Fruit fly (Drosophila melanogaster) whole organism, embryonic: ENCODE data around the gene HIPP1.

Experiments
- Awh ChIP-seq: fragments of 200-800 bp; sonication (Bioruptor generic); IDR thresholded peaks from 2 replicates; pipeline ENCODE4, ENCODE4 v1.3.6; 2022; ENCODE audit warnings: missing biosample characterization, missing genetic modification characterization
- CG11560 ChIP-seq: fragments of 200-800 bp; sonication (Bioruptor generic); IDR thresholded peaks from 3 replicates; pipeline ENCODE4 v1.3.6; 2022; ENCODE audit warnings: missing biosample characterization, missing genetic modification characterization
- CG14441 ChIP-seq: fragments of 200-800 bp; sonication (Bioruptor generic); IDR thresholded peaks from 2 replicates; pipeline ENCODE4 v1.3.6; 2022; ENCODE audit warnings: missing biosample characterization, missing genetic modification characterization
- CG14860 ChIP-seq: fragments of 200-800 bp; sonication (Bioruptor generic); IDR thresholded peaks from 3 replicates; pipeline ENCODE4 v1.3.6; 2022; ENCODE audit warnings: missing biosample characterization, missing genetic modification characterization; ENCODE audit not compliant: partially characterized antibody
- CG17385 ChIP-seq: fragments of 200-800 bp; sonication (Bioruptor generic); optimal IDR thresholded peaks from 3 replicates; lab custom pipeline; 2018; ENCODE audit warnings: missing biosample characterization, mild to moderate bottlenecking, missing genetic modification characterization
- CG1792 ChIP-seq: fragments of 200-800 bp; sonication (Bioruptor generic); optimal IDR thresholded peaks from 2 replicates; lab custom pipeline; 2016; ENCODE audit warnings: missing biosample characterization, missing genetic modification characterization
- CG2129 ChIP-seq: fragments of 200-800 bp; sonication (Bioruptor generic); IDR thresholded peaks from 2 replicates; pipeline ENCODE4 v1.3.6; 2022; ENCODE audit warnings: missing biosample characterization, missing genetic modification characterization; ENCODE audit not compliant: partially characterized antibody
- CG2202 ChIP-seq: fragments of 200-800 bp; sonication (Bioruptor generic); optimal IDR thresholded peaks from 2 replicates; lab custom pipeline; 2018; ENCODE audit warnings: missing biosample characterization, mild to moderate bottlenecking, missing genetic modification characterization
- CG32532 ChIP-seq: fragments of 200-800 bp; sonication (Bioruptor generic); IDR thresholded peaks from 2 replicates; pipeline ENCODE4 v1.3.6; 2022; ENCODE audit warnings: missing biosample characterization, missing genetic modification characterization
- CG32772 ChIP-seq: fragments of 200-800 bp; sonication (Bioruptor generic); IDR thresholded peaks from 2 replicates; pipeline ENCODE4 v1.3.6; 2022; ENCODE audit warnings: missing biosample characterization, missing genetic modification characterization
- CG34422 ChIP-seq: fragments of 200-800 bp; sonication (Bioruptor generic); IDR thresholded peaks from 3 replicates; pipeline ENCODE4 v1.3.6; 2022; ENCODE audit warnings: missing biosample characterization, missing genetic modification characterization
- CG6654 ChIP-seq: fragments of 200-800 bp; sonication (Bioruptor generic); optimal IDR thresholded peaks from 2 replicates; lab custom pipeline; 2017; ENCODE audit warnings: missing biosample characterization, mild to moderate bottlenecking, missing genetic modification characterization
- CG8765 ChIP-seq: fragments of 200-800 bp; sonication (Bioruptor generic); IDR thresholded peaks from 2 replicates; pipeline ENCODE4 v1.3.6; 2022; ENCODE audit warnings: missing biosample characterization, missing genetic modification characterization
- CG9437 ChIP-seq: fragments of 200-800 bp; sonication (Bioruptor generic); optimal IDR thresholded peaks from 2 replicates; lab custom pipeline; 2018; ENCODE audit warnings: missing biosample characterization, mild to moderate bottlenecking, missing genetic modification characterization
- CTCF ChIP-seq: fragments of 200-800 bp; sonication (Bioruptor generic); optimal IDR thresholded peaks from 2 replicates; lab custom pipeline; 2017; ENCODE audit warnings: missing biosample characterization, mild to moderate bottlenecking, missing genetic modification characterization, moderate library complexity
- D19B ChIP-seq: fragments of 200-800 bp; sonication (Bioruptor generic); optimal IDR thresholded peaks from 2 replicates; lab custom pipeline; 2017; ENCODE audit warnings: missing biosample characterization, mild to moderate bottlenecking, missing genetic modification characterization
- Dfd ChIP-seq, 2 experiments: fragments of >200 bp; optimal IDR thresholded peaks; 2 replicates each; lab custom pipeline; 2017; ENCODE audit warnings: missing biosample characterization in 2 of 2, missing genetic modification characterization in 2 of 2
- Dip2 ChIP-seq: fragments of 200-800 bp; sonication (Bioruptor generic); IDR thresholded peaks from 2 replicates; pipeline ENCODE4 v1.3.6; 2022; ENCODE audit warnings: missing biosample characterization, missing genetic modification characterization
- Dip3 ChIP-seq: fragments of 200-800 bp; sonication (Bioruptor generic); optimal IDR thresholded peaks from 3 replicates; lab custom pipeline; 2016; ENCODE audit warnings: missing biosample characterization, missing genetic modification characterization
- Elba2 ChIP-seq: fragments of 200-800 bp; sonication (Bioruptor generic); optimal IDR thresholded peaks from 3 replicates; lab custom pipeline; 2016; ENCODE audit warnings: missing biosample characterization, missing genetic modification characterization
- Fer3 ChIP-seq: fragments of 200-800 bp; sonication (Bioruptor generic); optimal IDR thresholded peaks from 2 replicates; lab custom pipeline; 2018; ENCODE audit warnings: missing biosample characterization, mild to moderate bottlenecking, missing genetic modification characterization, moderate library complexity
- H15 ChIP-seq: fragments of 200-800 bp; sonication (Bioruptor generic); IDR thresholded peaks from 3 replicates; pipeline ENCODE4 v1.3.6; 2022; ENCODE audit warnings: missing biosample characterization, missing genetic modification characterization
- HLH4C ChIP-seq: fragments of 200-800 bp; sonication (Bioruptor generic); IDR thresholded peaks from 3 replicates; pipeline ENCODE4 v1.3.6; 2022; ENCODE audit warnings: missing biosample characterization, missing genetic modification characterization; ENCODE audit not compliant: partially characterized antibody
- Hey ChIP-seq: fragments of 200-800 bp; sonication (Bioruptor generic); optimal IDR thresholded peaks from 3 replicates; lab custom pipeline; 2018; ENCODE audit warnings: missing biosample characterization, mild to moderate bottlenecking, missing genetic modification characterization
- MBD-R2 ChIP-seq: fragments of 200-800 bp; sonication (Bioruptor generic); IDR thresholded peaks from 2 replicates; pipeline ENCODE4 v1.3.6; 2022; ENCODE audit warnings: missing biosample characterization, missing genetic modification characterization
- Myb ChIP-seq: fragments of 200-800 bp; sonication (Bioruptor generic); optimal IDR thresholded peaks from 2 replicates; lab custom pipeline; 2016; ENCODE audit warnings: missing biosample characterization, missing genetic modification characterization
- Opbp ChIP-seq: fragments of 200-800 bp; sonication (Bioruptor generic); IDR thresholded peaks from 3 replicates; pipeline ENCODE4 v1.3.6; 2022; ENCODE audit warnings: missing biosample characterization, missing genetic modification characterization; ENCODE audit not compliant: partially characterized antibody
- Ptx1 ChIP-seq: fragments of 200-800 bp; sonication (Bioruptor generic); IDR thresholded peaks from 2 replicates; pipeline ENCODE4 v1.3.6; 2022; ENCODE audit warnings: missing biosample characterization, missing genetic modification characterization
- Rx ChIP-seq: fragments of 200-800 bp; sonication (Bioruptor generic); IDR thresholded peaks from 2 replicates; pipeline ENCODE4 v1.3.6; 2022; ENCODE audit warnings: missing biosample characterization, missing genetic modification characterization
- Side ChIP-seq: fragments of 200-800 bp; sonication (Bioruptor generic); optimal IDR thresholded peaks from 2 replicates; lab custom pipeline; 2016; ENCODE audit warnings: missing biosample characterization, missing genetic modification characterization
- bab2 ChIP-seq: fragments of 200-800 bp; sonication (Bioruptor generic); optimal IDR thresholded peaks from 2 replicates; lab custom pipeline; 2016; ENCODE audit warnings: missing biosample characterization, missing genetic modification characterization
- bigmax ChIP-seq: fragments of 200-800 bp; sonication (Bioruptor generic); optimal IDR thresholded peaks from 2 replicates; lab custom pipeline; 2018; ENCODE audit warnings: missing biosample characterization, mild to moderate bottlenecking, missing genetic modification characterization
- chn ChIP-seq: fragments of 200-800 bp; sonication (Bioruptor generic); optimal IDR thresholded peaks from 2 replicates; lab custom pipeline; 2016; ENCODE audit warnings: missing biosample characterization, missing genetic modification characterization
- dmrt99B ChIP-seq: fragments of 200-800 bp; sonication (Bioruptor generic); optimal IDR thresholded peaks from 2 replicates; lab custom pipeline; 2018; ENCODE audit warnings: missing biosample characterization, mild to moderate bottlenecking, missing genetic modification characterization, moderate library complexity
- fd64A ChIP-seq: fragments of 200-800 bp; sonication (Bioruptor generic); optimal IDR thresholded peaks from 3 replicates; lab custom pipeline; 2018; ENCODE audit warnings: missing biosample characterization, mild to moderate bottlenecking, missing genetic modification characterization
- gcm ChIP-seq: fragments of 200-800 bp; sonication (Bioruptor generic); optimal IDR thresholded peaks from 2 replicates; lab custom pipeline; 2019; ENCODE audit warnings: missing biosample characterization, mild to moderate bottlenecking, missing genetic modification characterization, moderate library complexity
- gcm2 ChIP-seq: fragments of 200-800 bp; sonication (Bioruptor generic); optimal IDR thresholded peaks from 2 replicates; lab custom pipeline; 2016; ENCODE audit warnings: missing biosample characterization, missing genetic modification characterization
- gem ChIP-seq: fragments of 200-800 bp; sonication (Bioruptor generic); optimal IDR thresholded peaks from 2 replicates; lab custom pipeline; 2019; ENCODE audit warnings: missing biosample characterization, mild to moderate bottlenecking, missing genetic modification characterization, moderate library complexity
- gt ChIP-seq: fragments of 200-800 bp; sonication (Bioruptor generic); IDR thresholded peaks from 2 replicates; pipeline ENCODE4 v1.3.6; 2022; ENCODE audit warnings: missing biosample characterization, missing genetic modification characterization
- jing ChIP-seq: fragments of 200-800 bp; sonication (Bioruptor generic); optimal IDR thresholded peaks from 2 replicates; lab custom pipeline; 2018; ENCODE audit warnings: missing biosample characterization, mild to moderate bottlenecking, missing genetic modification characterization
- lola ChIP-seq, 3 experiments: fragments of >200 bp in 2 of 3; fragments of 200-800 bp in 1 of 3; sonication (Bioruptor generic) in 1 of 3; optimal IDR thresholded peaks; 2 replicates each; lab custom pipeline; 2017 to 2019; ENCODE audit warnings: missing biosample characterization in 3 of 3, missing genetic modification characterization in 3 of 3, mild to moderate bottlenecking in 1 of 3, moderate library complexity in 1 of 3
- pan ChIP-seq, 4 experiments: fragments of >200 bp in 3 of 4; fragments of 200-800 bp in 1 of 4; sonication (Bioruptor generic) in 1 of 4; optimal IDR thresholded peaks in 3 of 4; IDR thresholded peaks in 1 of 4; 2 replicates each; pipeline versions ENCODE4 v1.3.6 to Lab custom; 2017 to 2022; ENCODE audit warnings: missing biosample characterization in 2 of 4, missing genetic modification characterization in 2 of 4, mixed read lengths in 1 of 4
- pita ChIP-seq: fragments of 200-800 bp; sonication (Bioruptor generic); optimal IDR thresholded peaks from 2 replicates; lab custom pipeline; 2017; ENCODE audit warnings: missing biosample characterization, mild to moderate bottlenecking, missing genetic modification characterization
- sisA ChIP-seq: fragments of 200-800 bp; sonication (Bioruptor generic); IDR thresholded peaks from 2 replicates; pipeline ENCODE4 v1.3.6; 2022; ENCODE audit warnings: missing biosample characterization, missing genetic modification characterization
- slbo ChIP-seq: fragments of 200-800 bp; sonication (Bioruptor generic); IDR thresholded peaks from 2 replicates; pipeline ENCODE4 v1.3.6; 2022; ENCODE audit warnings: missing biosample characterization, missing genetic modification characterization
- sna ChIP-seq: fragments of 200-800 bp; sonication (Bioruptor generic); IDR thresholded peaks from 2 replicates; pipeline ENCODE4 v1.3.6; 2022; ENCODE audit warnings: missing biosample characterization, missing genetic modification characterization; ENCODE audit not compliant: partially characterized antibody
- tgo ChIP-seq: fragments of 200-800 bp; sonication (Bioruptor generic); IDR thresholded peaks from 3 replicates; pipeline ENCODE4 v1.3.6; 2022; ENCODE audit warnings: missing biosample characterization, missing genetic modification characterization
- zen ChIP-seq: fragments of 200-800 bp; sonication (Bioruptor generic); optimal IDR thresholded peaks from 3 replicates; lab custom pipeline; 2018; ENCODE audit warnings: missing biosample characterization, mild to moderate bottlenecking, missing genetic modification characterization, moderate library complexity
- zfh2 ChIP-seq: fragments of 200-800 bp; sonication (Bioruptor generic); optimal IDR thresholded peaks from 2 replicates; lab custom pipeline; 2016; ENCODE audit warnings: missing biosample characterization, missing genetic modification characterization

Gene HIPP1

dm6 chr3L:20841465-20842109 is 32.1 kb downstream of the HIPP1 start, which contains the start of the genes CSN3 and CG11456 (continued):
- TF ChIP-seq zen (tag; lab: Kevin White, UChicago) (no peak), CG1792 (GFP tag; lab: Kevin White, UChicago) (peak; percentile 24), gem (tag; lab: Kevin White, UChicago) (no peak), CG32532 (GFP tag; lab: Robert Waterston, UW) (peak; percentile 57; the same call in 1 of the 2 replicates), dmrt99B (no peak), HLH4C (GFP tag; lab: Robert Waterston, UW) (peak; percentile 83), sisA (GFP tag; lab: Robert Waterston, UW) (0 out of 2 replicates have a peak, but pooled peaks have one; percentile 27), slbo (GFP tag; lab: Robert Waterston, UW) (peak; percentile 67), Awh (no peak), sna (peak; percentile 37; the same call in 1 of the 2 replicates), CG2129 (GFP tag; lab: Robert Waterston, UW) (0 out of 2 replicates have a peak, but pooled peaks have one; percentile 6), bigmax (no peak), pita (GFP tag; lab: Kevin White, UChicago) (no peak), CG17385 (GFP tag; lab: Kevin White, UChicago) (no peak), Dip2 (GFP tag; lab: Robert Waterston, UW) (peak; percentile 80), gcm (GFP tag; lab: Kevin White, UChicago) (no peak), CG8765 (GFP tag; lab: Robert Waterston, UW) (no peak), Opbp (GFP tag; lab: Robert Waterston, UW) (peak; percentile 71), Dip3 (GFP tag; lab: Kevin White, UChicago) (peak; percentile 30), Ptx1 (GFP tag; lab: Robert Waterston, UW) (peak; percentile 34; the same call in 1 of the 2 replicates), CG11560 (tag; lab: Robert Waterston, UW) (peak; percentile 68; the same call in 1 of the 3 replicates), Rx (GFP tag; lab: Robert Waterston, UW) (no peak), CG32772 (GFP tag; lab: Robert Waterston, UW) (0 out of 2 replicates have a peak, but pooled peaks have one; percentile 13), gt (no peak), Elba2 (no peak), CG2202 (tag; lab: Kevin White, UChicago) (no peak), Dfd (GFP tag; optimal IDR thresholded peaks at IDR 0.05; lab: Kevin White, UChicago) (no peak), jing (no peak), D19B (GFP tag; lab: Kevin White, UChicago) (peak; percentile 2), zfh2 (GFP tag; lab: Kevin White, UChicago) (peak; percentile 59), Myb (peak; percentile 48), tgo (GFP tag; lab: Robert Waterston, UW) (no peak), pan (optimal IDR thresholded peaks at IDR 0.05; lab: Kevin White, UChicago) (no peak), pan (GFP tag; optimal IDR thresholded peaks at IDR 0.05 in 1 of 2, IDR thresholded peaks at IDR 0.05 in 1 of 2) (peak in 1 of 2 experiments; percentile 59), Fer3 (tag; lab: Kevin White, UChicago) (peak; percentile 1), MBD-R2 (peak; percentile 85), CG14441 (GFP tag; lab: Robert Waterston, UW) (no peak), H15 (peak; percentile 38; the same call in 1 of the 3 replicates), CG34422 (GFP tag; lab: Robert Waterston, UW) (peak; percentile 34; the same call in 2 of the 3 replicates), Side (GFP tag; lab: Kevin White, UChicago) (peak; percentile 14), CG14860 (GFP tag; lab: Robert Waterston, UW) (peak; percentile 46; the same call in 2 of the 3 replicates), lola (GFP tag; optimal IDR thresholded peaks at IDR 0.05; lab: Kevin White, UChicago) (no peak), chn (GFP tag; lab: Kevin White, UChicago) (peak; percentile 47), bab2 (peak; percentile 43), fd64A (no peak), CG6654 (GFP tag; lab: Kevin White, UChicago) (no peak), gcm2 (GFP tag; lab: Kevin White, UChicago) (no peak), CTCF (GFP tag; lab: Kevin White, UChicago) (peak; percentile 96), CG9437 (GFP tag; lab: Kevin White, UChicago) (no peak), Hey (no peak)
